Worm (Caenorhabditis elegans): ENCODE data around the gene srr-10.

srr-10 gene

ce11 chrV:7735319-7735718 lies at the start of gene srr-10:
Gene srr-10, plus strand, starts transcription at chrV:7735619.
- TF ChIP-seq Y75B8A.6 (GFP tag; IDR thresholded peaks at IDR 0.05) (no peak), vab-7 (GFP tag; IDR thresholded peaks at IDR 0.05) (no peak), mdt-29 (GFP tag; IDR thresholded peaks at IDR 0.05) (no peak), daf-8 (GFP tag; IDR thresholded peaks at IDR 0.05) (no peak), ceh-32 (tag; optimal IDR thresholded peaks at IDR 0.05; ENCODE audit: poor library complexity) (no peak), hmg-1.1 (GFP tag; IDR thresholded peaks at IDR 0.05) (no peak), F49E8.2 (tag; optimal IDR thresholded peaks at IDR 0.05; ENCODE audit: borderline replicate concordance) (no peak), attf-4 (tag; optimal IDR thresholded peaks at IDR 0.05) (no peak), mep-1 (tag; optimal IDR thresholded peaks at IDR 0.05) (no peak), ztf-7 (tag; optimal IDR thresholded peaks at IDR 0.05) (no peak)

ce11 chrV:7686189-7686588 lies 49.2 kb upstream of the srr-10 start, which contains the start of the genes nhr-94 and nhr-152:
Gene nhr-94, minus strand, starts transcription at chrV:7686335.
Gene nhr-152, plus strand, starts transcription at chrV:7686350.
- TF ChIP-seq F44E2.7 (GFP tag; IDR thresholded peaks at IDR 0.05) = no peak
- no peak for TF ChIP-seq lim-7 (GFP tag; IDR thresholded peaks at IDR 0.05)
- TF ChIP-seq unc-130 (GFP tag; optimal IDR thresholded peaks at IDR 0.05) = no peak
- no peak for TF ChIP-seq lin-39 (tag; optimal IDR thresholded peaks at IDR 0.05)
- TF ChIP-seq pqm-1 (tag; optimal IDR thresholded peaks at IDR 0.05) = no peak
- TF ChIP-seq ctbp-1 (GFP tag; IDR thresholded peaks at IDR 0.05) = no peak
- TF ChIP-seq duxl-1 (tag; optimal IDR thresholded peaks at IDR 0.05; ENCODE audit: poor library complexity) = no peak
- TF ChIP-seq mdl-1 (tag; optimal IDR thresholded peaks at IDR 0.05) = no peak
- no peak for TF ChIP-seq egl-27 (tag; optimal IDR thresholded peaks at IDR 0.05)
- TF ChIP-seq arid-1 (GFP tag; conservative IDR thresholded peaks at IDR 0.05) = no peak
- no peak for TF ChIP-seq zip-11 (GFP tag; IDR thresholded peaks at IDR 0.05)
- peak; percentile 58 for TF ChIP-seq hlh-30 (tag; optimal IDR thresholded peaks at IDR 0.05; ENCODE audit: insufficient read depth)
- no peak for TF ChIP-seq dmd-9 (GFP tag; IDR thresholded peaks at IDR 0.05)
- TF ChIP-seq ceh-44 (GFP tag; IDR thresholded peaks at IDR 0.05) = no peak
- TF ChIP-seq mes-2 (tag; optimal IDR thresholded peaks at IDR 0.05; ENCODE audit: poor library complexity, severe bottlenecking) = no peak
- TF ChIP-seq nhr-42 (GFP tag; IDR thresholded peaks at IDR 0.05) = no peak
- no peak for TF ChIP-seq dpl-1 (GFP tag; optimal IDR thresholded peaks at IDR 0.05)
- no peak for TF ChIP-seq spr-1 (tag; optimal IDR thresholded peaks at IDR 0.05)
- no peak for TF ChIP-seq attf-4 (tag; optimal IDR thresholded peaks at IDR 0.05)
- no peak for TF ChIP-seq pha-4 (GFP tag; IDR thresholded peaks at IDR 0.05)
- no peak for TF ChIP-seq pha-4 (tag; optimal IDR thresholded peaks at IDR 0.05)
- no peak for TF ChIP-seq mep-1 (tag; optimal IDR thresholded peaks at IDR 0.05)
- no peak for TF ChIP-seq tag-97 (GFP tag; IDR thresholded peaks at IDR 0.05)
- TF ChIP-seq ZK546.5 (tag; optimal IDR thresholded peaks at IDR 0.05) = no peak
- peak; percentile 59 for TF ChIP-seq mxl-3 (GFP tag; optimal IDR thresholded peaks at IDR 0.05)
- no peak for TF ChIP-seq mdt-29 (GFP tag; IDR thresholded peaks at IDR 0.05)
- peak; percentile 60 for TF ChIP-seq aha-1 (tag)
- peak; percentile 0 for TF ChIP-seq nhr-25 (tag; optimal IDR thresholded peaks at IDR 0.05; ENCODE audit: borderline replicate concordance, insufficient read depth)
- TF ChIP-seq ceh-62 (tag; optimal IDR thresholded peaks at IDR 0.05) = no peak
- TF ChIP-seq madf-9 (GFP tag; conservative IDR thresholded peaks at IDR 0.05) = no peak
- no peak for TF ChIP-seq F37D6.2 (tag; optimal IDR thresholded peaks at IDR 0.05)
- no peak for TF ChIP-seq nhr-11 (tag; optimal IDR thresholded peaks at IDR 0.05)
- TF ChIP-seq D1046.2 (GFP tag; IDR thresholded peaks at IDR 0.05) = no peak
- peak; percentile 46 for TF ChIP-seq nhr-28 (tag; optimal IDR thresholded peaks at IDR 0.05)
